Worm (Caenorhabditis elegans) whole organism, L3 larva: ENCODE measurements around the gene nas-7.

Experiments
- R02D3.7 ChIP-seq: fragments of 150-350 bp; optimal IDR thresholded peaks from 2 replicates; lab custom pipeline; 2014; ENCODE audit warnings: missing biosample characterization, missing genetic modification characterization
- ZK546.5 ChIP-seq: sonication (generic microtip); optimal IDR thresholded peaks from 2 replicates; lab custom pipeline; 2017; ENCODE audit warnings: missing biosample characterization, missing genetic modification characterization
- aly-2 ChIP-seq: fragments of 150-350 bp; optimal IDR thresholded peaks from 2 replicates; lab custom pipeline; 2014; ENCODE audit warnings: missing biosample characterization, missing genetic modification characterization
- ceh-16 ChIP-seq: sonication (generic microtip); optimal IDR thresholded peaks from 2 replicates; lab custom pipeline; 2017; ENCODE audit warnings: missing biosample characterization, missing genetic modification characterization
- ceh-28 ChIP-seq: fragments of 150-350 bp; optimal IDR thresholded peaks from 2 replicates; lab custom pipeline; 2014; ENCODE audit warnings: missing biosample characterization, missing genetic modification reagents, missing genetic modification characterization
- ceh-82 ChIP-seq: fragments of 150-350 bp; optimal IDR thresholded peaks from 2 replicates; lab custom pipeline; 2014; ENCODE audit warnings: missing biosample characterization, missing genetic modification characterization
- ceh-9 ChIP-seq: sonication (generic microtip); optimal IDR thresholded peaks from 2 replicates; lab custom pipeline; 2018; ENCODE audit warnings: missing biosample characterization, missing genetic modification characterization
- daf-12 ChIP-seq: fragments of 150-350 bp; optimal IDR thresholded peaks from 2 replicates; lab custom pipeline; 2014; ENCODE audit warnings: missing biosample characterization, missing genetic modification reagents, missing genetic modification characterization
- egl-27 ChIP-seq: sonication (generic microtip); optimal IDR thresholded peaks from 4 replicates; lab custom pipeline; 2017; ENCODE audit warnings: missing biosample characterization, missing genetic modification reagents, missing genetic modification characterization
- egl-5 ChIP-seq: fragments of 150-350 bp; optimal IDR thresholded peaks from 2 replicates; lab custom pipeline; 2017; ENCODE audit warnings: missing biosample characterization, missing genetic modification reagents, missing genetic modification characterization, inconsistent platforms
- elt-1 ChIP-seq: fragments of 150-350 bp; optimal IDR thresholded peaks from 2 replicates; lab custom pipeline; 2014; ENCODE audit warnings: missing biosample characterization, missing genetic modification characterization
- elt-2 ChIP-seq: sonication (generic microtip); optimal IDR thresholded peaks from 2 replicates; lab custom pipeline; 2016; ENCODE audit warnings: missing genetic modification reagents, mild to moderate bottlenecking, missing genetic modification characterization, missing compliant biosample characterization
- elt-3 ChIP-seq, 3 experiments: fragments of 150-350 bp in 1 of 3; sonication (generic microtip) in 2 of 3; optimal IDR thresholded peaks; 2 replicates in 2 of 3; 4 replicates in 1 of 3; lab custom pipeline; 2014 to 2017; ENCODE audit warnings: missing biosample characterization in 3 of 3, missing genetic modification characterization in 3 of 3
- eor-1 ChIP-seq, 2 experiments: fragments of 150-350 bp; optimal IDR thresholded peaks; 2 replicates each; lab custom pipeline; 2014 to 2018; ENCODE audit warnings: missing biosample characterization in 2 of 2, missing genetic modification characterization in 2 of 2
- fkh-10 ChIP-seq: sonication (generic microtip); optimal IDR thresholded peaks from 2 replicates; lab custom pipeline; 2017; ENCODE audit warnings: missing biosample characterization, missing genetic modification reagents, missing genetic modification characterization
- fos-1 ChIP-seq: fragments of 150-350 bp; optimal IDR thresholded peaks from 2 replicates; lab custom pipeline; 2014; ENCODE audit warnings: missing biosample characterization, missing genetic modification characterization
- jun-1 ChIP-seq: fragments of 150-350 bp; optimal IDR thresholded peaks from 2 replicates; lab custom pipeline; 2014; ENCODE audit warnings: missing biosample characterization, missing genetic modification reagents, missing genetic modification characterization
- lin-39 ChIP-seq: fragments of 150-350 bp; optimal IDR thresholded peaks from 2 replicates; lab custom pipeline; 2018; ENCODE audit warnings: missing biosample characterization, missing genetic modification reagents, missing genetic modification characterization
- lsy-12 ChIP-seq: sonication (generic microtip); optimal IDR thresholded peaks from 2 replicates; lab custom pipeline; 2016; ENCODE audit warnings: mild to moderate bottlenecking, missing genetic modification characterization, missing compliant biosample characterization
- mdl-1 ChIP-seq: fragments of 150-350 bp; optimal IDR thresholded peaks from 2 replicates; lab custom pipeline; 2014; ENCODE audit warnings: missing biosample characterization, missing genetic modification characterization
- mml-1 ChIP-seq: fragments of 150-350 bp; sonication (generic microtip); optimal IDR thresholded peaks from 3 replicates; lab custom pipeline; 2014; ENCODE audit warnings: missing biosample characterization, missing genetic modification characterization
- nhr-11 ChIP-seq: fragments of 150-350 bp; optimal IDR thresholded peaks from 2 replicates; lab custom pipeline; 2014; ENCODE audit warnings: missing biosample characterization, missing genetic modification characterization
- nhr-12 ChIP-seq: fragments of 150-350 bp; optimal IDR thresholded peaks from 2 replicates; lab custom pipeline; 2014; ENCODE audit warnings: missing biosample characterization, missing genetic modification characterization
- nhr-23 ChIP-seq: fragments of 150-350 bp; optimal IDR thresholded peaks from 2 replicates; lab custom pipeline; 2014; ENCODE audit warnings: missing biosample characterization, missing genetic modification reagents, missing genetic modification characterization
- nhr-237 ChIP-seq: fragments of 150-350 bp; optimal IDR thresholded peaks from 2 replicates; lab custom pipeline; 2014; ENCODE audit warnings: missing biosample characterization, missing genetic modification characterization
- nhr-25 ChIP-seq: sonication (generic microtip); optimal IDR thresholded peaks from 2 replicates; lab custom pipeline; 2017; ENCODE audit warnings: missing biosample characterization, missing genetic modification characterization
- nhr-28 ChIP-seq: fragments of 150-350 bp; optimal IDR thresholded peaks from 2 replicates; lab custom pipeline; 2014; ENCODE audit warnings: missing biosample characterization, missing genetic modification characterization
- nhr-43 ChIP-seq: sonication (generic microtip); optimal IDR thresholded peaks from 2 replicates; lab custom pipeline; 2016; ENCODE audit warnings: mild to moderate bottlenecking, missing genetic modification characterization, missing compliant biosample characterization; ENCODE audit not compliant: poor library complexity, severe bottlenecking
- nhr-76 ChIP-seq: fragments of 150-350 bp; sonication (generic microtip); optimal IDR thresholded peaks from 5 replicates; lab custom pipeline; 2014; ENCODE audit warnings: missing biosample characterization, missing genetic modification characterization
- nhr-77 ChIP-seq: fragments of 150-350 bp; optimal IDR thresholded peaks from 2 replicates; lab custom pipeline; 2014; ENCODE audit warnings: missing biosample characterization, missing genetic modification characterization
- pha-4 ChIP-seq: fragments of 150-350 bp; optimal IDR thresholded peaks from 2 replicates; lab custom pipeline; 2014; ENCODE audit warnings: missing biosample characterization, missing genetic modification reagents, missing genetic modification characterization
- pqm-1 ChIP-seq: fragments of 150-350 bp; optimal IDR thresholded peaks from 2 replicates; lab custom pipeline; 2017; ENCODE audit warnings: missing biosample characterization, missing genetic modification characterization, inconsistent platforms
- snpc-4 ChIP-seq: fragments of 150-350 bp; optimal IDR thresholded peaks from 2 replicates; lab custom pipeline; 2014; ENCODE audit warnings: missing biosample characterization, missing genetic modification characterization
- tbx-2 ChIP-seq: sonication (generic microtip); optimal IDR thresholded peaks from 2 replicates; lab custom pipeline; 2016; ENCODE audit warnings: mild to moderate bottlenecking, missing genetic modification characterization, missing compliant biosample characterization
- unc-39 ChIP-seq: sonication (generic microtip); optimal IDR thresholded peaks from 4 replicates; lab custom pipeline; 2017; ENCODE audit warnings: missing biosample characterization, missing genetic modification characterization
- unc-62 ChIP-seq: fragments of 150-350 bp; sonication (generic microtip); optimal IDR thresholded peaks from 4 replicates; lab custom pipeline; 2014; ENCODE audit warnings: missing biosample characterization, missing genetic modification reagents, missing genetic modification characterization
- ztf-4 ChIP-seq: fragments of 150-350 bp; optimal IDR thresholded peaks from 2 replicates; lab custom pipeline; 2014; ENCODE audit warnings: missing biosample characterization, missing genetic modification characterization

nas-7 gene

ce11 chrII:7390335-7390734 is 12.2 kb downstream of the nas-7 start:
- TF ChIP-seq mml-1 (tag; lab: Kevin White, UChicago) = no peak
- TF ChIP-seq eor-1 (tag; optimal IDR thresholded peaks at IDR 0.05; lab: Kevin White, UChicago) = no peak
- no peak for TF ChIP-seq fos-1
- TF ChIP-seq tbx-2 = no peak
- TF ChIP-seq egl-27 = no peak
- no peak for TF ChIP-seq pqm-1 (tag; lab: Kevin White, UChicago)
- TF ChIP-seq nhr-77 (tag; lab: Kevin White, UChicago) = no peak
- TF ChIP-seq nhr-43 = peak; percentile 30
- no peak for TF ChIP-seq nhr-12 (tag; lab: Kevin White, UChicago)
- no peak for TF ChIP-seq nhr-76 (tag; lab: Kevin White, UChicago)
- TF ChIP-seq egl-5 (tag; lab: Kevin White, UChicago) = no peak
- TF ChIP-seq nhr-23 = peak; percentile 15
- no peak for TF ChIP-seq snpc-4
- no peak for TF ChIP-seq unc-39
- TF ChIP-seq aly-2 (tag; lab: Kevin White, UChicago) = no peak
- TF ChIP-seq nhr-25 = peak; percentile 23

- TF ChIP-seq egl-27 (no peak), nhr-11 (tag; lab: Kevin White, UChicago) (no peak), pqm-1 (tag; lab: Kevin White, UChicago) (no peak), R02D3.7 (tag; lab: Kevin White, UChicago) (no peak), tbx-2 (no peak), mml-1 (tag; lab: Kevin White, UChicago) (no peak), elt-1 (tag; lab: Kevin White, UChicago) (no peak), ceh-16 (tag; lab: Kevin White, UChicago) (no peak), unc-62 (GFP tag; lab: Kevin White, UChicago) (no peak), lsy-12 (tag; lab: Kevin White, UChicago) (no peak), ceh-82 (tag; lab: Kevin White, UChicago) (no peak), fkh-10 (GFP tag; lab: Kevin White, UChicago) (no peak), ZK546.5 (tag; lab: Kevin White, UChicago) (no peak), ztf-4 (no peak), nhr-237 (tag; lab: Kevin White, UChicago) (no peak)
- TF ChIP-seq, all 47 proteins: peak for 0
Measured at ce11 chrII:7385442-7385841, 17.1 kb downstream of the nas-7 start, which contains the start of gene sre-3. Gene sre-3, plus strand, starts transcription at chrII:7385742.

ce11 chrII:7381947-7382346 is 20.6 kb downstream of the nas-7 start:
- TF ChIP-seq mdl-1 (tag; lab: Kevin White, UChicago) (no peak), unc-39 (no peak), lin-39 (tag; lab: Kevin White, UChicago) (no peak), pha-4 (peak; percentile 55), elt-2 (tag; lab: Kevin White, UChicago) (peak; percentile 66), lsy-12 (tag; lab: Kevin White, UChicago) (no peak), daf-12 (tag; lab: Kevin White, UChicago) (no peak), fkh-10 (GFP tag; lab: Kevin White, UChicago) (no peak), nhr-28 (tag; lab: Kevin White, UChicago) (no peak), nhr-12 (tag; lab: Kevin White, UChicago) (no peak)

ce11 chrII:7381142-7381611 is 21.3 kb downstream of the nas-7 start, which contains the start of gene C07D10.5:
Gene C07D10.5, plus strand, starts transcription at chrII:7381561.
- no peak for TF ChIP-seq tbx-2

- TF ChIP-seq jun-1 (no peak), unc-62 (GFP tag; lab: Kevin White, UChicago) (no peak), elt-3 (tag; optimal IDR thresholded peaks at IDR 0.05; lab: Kevin White, UChicago) (no peak), eor-1 (tag; optimal IDR thresholded peaks at IDR 0.05; lab: Kevin White, UChicago) (no peak), ceh-28 (no peak), lin-39 (tag; lab: Kevin White, UChicago) (no peak), ceh-9 (tag; lab: Kevin White, UChicago) (no peak), egl-5 (tag; lab: Kevin White, UChicago) (no peak), pqm-1 (tag; lab: Kevin White, UChicago) (no peak), nhr-23 (no peak), nhr-76 (tag; lab: Kevin White, UChicago) (no peak), egl-27 (no peak)
Measured at ce11 chrII:7379021-7379420, 23.5 kb downstream of the nas-7 start, which contains the start of gene C07D10.6. Gene C07D10.6, plus strand, starts transcription at chrII:7379321.
